Worm (Caenorhabditis elegans): ENCODE data around the gene C16A11.10.

Gene C16A11.10

DNA sequence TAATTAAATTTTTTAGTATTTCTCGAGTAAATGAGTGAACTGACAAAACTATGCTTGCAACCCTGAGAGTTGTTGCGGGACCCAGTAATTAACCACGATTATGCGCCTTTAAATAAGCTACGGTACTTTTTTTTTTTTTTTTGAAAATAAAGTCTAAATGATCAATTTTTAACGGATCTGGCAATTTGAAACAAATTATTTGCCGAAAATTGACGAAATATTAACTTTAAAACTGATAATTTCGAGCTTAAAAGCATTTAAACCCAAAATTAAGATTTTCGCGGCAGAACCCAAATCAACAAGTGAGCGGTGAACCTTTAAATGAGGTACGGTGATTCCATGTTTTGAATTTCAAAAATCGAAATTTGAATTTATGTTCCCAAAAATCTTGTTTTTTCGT lies 8.7 kb upstream of the C16A11.10 start:
- TF ChIP-seq madf-8 (GFP tag; conservative IDR thresholded peaks at IDR 0.05) (peak; percentile 92), unc-62 (GFP tag; optimal IDR thresholded peaks at IDR 0.05) (no peak), Y95B8A.8 (GFP tag; IDR thresholded peaks at IDR 0.05) (no peak), F33H1.4 (GFP tag; IDR thresholded peaks at IDR 0.05) (peak; percentile 92), dpl-1 (GFP tag; optimal IDR thresholded peaks at IDR 0.05) (no peak), F49E8.2 (tag; optimal IDR thresholded peaks at IDR 0.05; ENCODE audit: insufficient read depth) (peak; percentile 25), dox-1 (GFP tag; IDR thresholded peaks at IDR 0.05) (no peak), tbx-9 (tag; optimal IDR thresholded peaks at IDR 0.05; ENCODE audit: borderline replicate concordance) (no peak), egl-18 (GFP tag; IDR thresholded peaks at IDR 0.05) (no peak), lin-54 (GFP tag; optimal IDR thresholded peaks at IDR 0.05) (peak; percentile 50), lsl-1 (GFP tag; optimal IDR thresholded peaks at IDR 0.05) (peak; percentile 95), xnd-1 (tag; optimal IDR thresholded peaks at IDR 0.05) (peak; percentile 96), ceh-91 (GFP tag; IDR thresholded peaks at IDR 0.05) (peak; percentile 82), K12H6.12 (tag; optimal IDR thresholded peaks at IDR 0.05) (no peak), tlf-1 (GFP tag; optimal IDR thresholded peaks at IDR 0.05) (no peak), madf-6 (GFP tag; IDR thresholded peaks at IDR 0.05) (peak; percentile 96), D2030.7 (GFP tag; IDR thresholded peaks at IDR 0.05) (peak; percentile 65; the same call in 1 of the 2 replicates), hmg-1.2 (GFP tag; IDR thresholded peaks at IDR 0.05) (no peak), efl-1 (GFP tag; optimal IDR thresholded peaks at IDR 0.05) (peak; percentile 41)

DNA sequence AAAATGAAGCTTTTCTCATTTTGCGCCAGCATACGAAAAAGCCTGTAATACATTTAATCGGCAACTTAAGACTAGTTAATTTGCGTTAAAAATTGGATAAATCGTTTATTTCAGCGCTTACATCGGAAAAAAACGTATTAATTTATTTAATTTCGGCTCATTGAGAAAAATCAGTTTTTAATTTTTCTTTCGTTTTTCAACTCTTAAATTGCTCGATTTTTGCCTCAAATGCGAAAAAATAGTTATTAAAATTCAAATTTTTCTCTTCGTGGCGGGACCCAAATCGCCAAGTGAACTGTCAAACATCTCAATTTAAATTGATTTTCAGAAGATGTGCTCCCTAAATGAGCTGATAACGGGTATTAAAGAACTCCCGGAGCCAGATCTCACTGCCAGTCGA lies 8.2 kb upstream of the C16A11.10 start, which contains the start of gene C16A11.5:
TSS of gene C16A11.5 (plus strand) at position 323 of the 400 bp plus-strand sequence.
- no peak for TF ChIP-seq ets-4 (GFP tag; optimal IDR thresholded peaks at IDR 0.05)
- TF ChIP-seq ztf-18 (tag; optimal IDR thresholded peaks at IDR 0.05), result no peak
- no peak for TF ChIP-seq ccch-3 (GFP tag; optimal IDR thresholded peaks at IDR 0.05)
- no peak for TF ChIP-seq ceh-100 (GFP tag; IDR thresholded peaks at IDR 0.05)
- no peak for TF ChIP-seq hlh-26 (GFP tag; conservative IDR thresholded peaks at IDR 0.05)
- TF ChIP-seq B0336.3 (GFP tag; IDR thresholded peaks at IDR 0.05), result no peak
- TF ChIP-seq pbrm-1 (GFP tag; IDR thresholded peaks at IDR 0.05), result no peak
- no peak for TF ChIP-seq ceh-79 (tag; optimal IDR thresholded peaks at IDR 0.05)
- TF ChIP-seq repo-1 (tag; optimal IDR thresholded peaks at IDR 0.05), result no peak
- TF ChIP-seq F49E8.2 (tag; optimal IDR thresholded peaks at IDR 0.05; ENCODE audit: insufficient read depth), result no peak
- TF ChIP-seq nhr-80 (tag; optimal IDR thresholded peaks at IDR 0.05), result no peak
- no peak for TF ChIP-seq Y53G8AR.9 (GFP tag; conservative IDR thresholded peaks at IDR 0.05)
- TF ChIP-seq hlh-12 (tag; optimal IDR thresholded peaks at IDR 0.05), result no peak
- no peak for TF ChIP-seq T07F8.4 (tag; optimal IDR thresholded peaks at IDR 0.05)

DNA sequence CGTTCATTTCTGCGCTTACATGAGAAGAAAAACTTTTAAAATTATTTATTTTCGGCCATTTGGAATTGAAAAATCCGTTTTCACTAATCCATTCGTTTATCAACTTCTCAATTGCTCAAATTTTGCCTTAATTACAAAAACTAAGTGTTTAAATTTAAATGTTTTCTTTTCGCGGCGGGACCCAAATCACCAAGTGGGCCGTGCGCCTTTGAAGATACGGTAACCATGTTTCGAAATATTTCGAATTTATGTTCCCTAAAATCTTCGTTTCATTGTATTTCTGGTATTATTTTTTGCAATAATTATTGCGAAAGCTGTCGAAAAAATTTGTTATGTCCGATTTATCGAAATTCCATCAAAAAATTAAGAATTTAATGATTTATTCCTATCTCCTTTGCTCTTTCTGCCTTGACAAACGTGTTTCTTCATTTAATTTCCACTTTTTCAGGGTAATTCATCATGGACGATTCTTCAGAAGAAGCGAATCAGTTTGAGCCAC lies 4.5 kb upstream of the C16A11.10 start, which contains the start of gene C16A11.4:
TSS of gene C16A11.4 (plus strand) at position 449 of the 499 bp plus-strand sequence.
- TF ChIP-seq sdz-38 (tag; optimal IDR thresholded peaks at IDR 0.05) (no peak), D2030.7 (GFP tag; IDR thresholded peaks at IDR 0.05) (peak; percentile 30; the same call in 1 of the 2 replicates), atf-7 (tag; optimal IDR thresholded peaks at IDR 0.05) (no peak), ceh-27 (GFP tag; optimal IDR thresholded peaks at IDR 0.05) (no peak), F49E8.2 (tag; optimal IDR thresholded peaks at IDR 0.05; ENCODE audit: insufficient read depth) (peak; percentile 31), lsl-1 (GFP tag; optimal IDR thresholded peaks at IDR 0.05) (peak; percentile 84), F52B5.7 (tag; optimal IDR thresholded peaks at IDR 0.05) (no peak), snpc-3.4 (tag; optimal IDR thresholded peaks at IDR 0.05) (peak; percentile 70), dox-1 (GFP tag; IDR thresholded peaks at IDR 0.05) (peak; percentile 6; the same call in 1 of the 2 replicates), Y95B8A.8 (GFP tag; IDR thresholded peaks at IDR 0.05) (no peak), hsf-1 (GFP tag; IDR thresholded peaks at IDR 0.05) (no peak), F33H1.4 (GFP tag; IDR thresholded peaks at IDR 0.05) (peak; percentile 86), unc-130 (GFP tag; optimal IDR thresholded peaks at IDR 0.05) (no peak), efl-1 (GFP tag; optimal IDR thresholded peaks at IDR 0.05) (peak; percentile 41), lin-26 (GFP tag; IDR thresholded peaks at IDR 0.05) (no peak), xnd-1 (tag; optimal IDR thresholded peaks at IDR 0.05) (peak; percentile 87), snpc-4 (GFP tag; optimal IDR thresholded peaks at IDR 0.05) (no peak), snpc-4 (tag; optimal IDR thresholded peaks at IDR 0.05) (peak in 1 of 4 experiments; percentile 33), madf-8 (GFP tag; conservative IDR thresholded peaks at IDR 0.05) (peak; percentile 55), madf-6 (GFP tag; IDR thresholded peaks at IDR 0.05) (peak; percentile 86), lin-54 (GFP tag; optimal IDR thresholded peaks at IDR 0.05) (peak; percentile 52), B0019.2 (GFP tag; conservative IDR thresholded peaks at IDR 0.05) (no peak), F23B12.7 (tag; optimal IDR thresholded peaks at IDR 0.05; ENCODE audit: insufficient read depth) (no peak), madf-3 (GFP tag; IDR thresholded peaks at IDR 0.05) (no peak)
